Worm (Caenorhabditis elegans) whole organism, early embryonic: ENCODE data around the gene wrn-1.

Source experiments
- ama-1 ChIP-seq: fragments of 150-350 bp; optimal IDR thresholded peaks from 2 replicates; lab custom pipeline; 2014
- pes-1 ChIP-seq: fragments of 200-800 bp; sonication (Bioruptor generic); IDR thresholded peaks from 2 replicates; pipeline ENCODE4 v1.3.6; 2022; ENCODE audit warnings: missing genetic modification reagents, missing genetic modification characterization, missing compliant biosample characterization

- TF ChIP-seq ama-1: no peak
- no peak for TF ChIP-seq pes-1 (GFP tag; lab: Robert Waterston, UW)
Observed at ce11 chrII:6544842-6545410, 9.9 kb upstream of the wrn-1 start, which contains the start of gene lron-15.
